Worm (Caenorhabditis elegans) whole organism, young adult: Measurements from ENCODE around the gene math-25.

Experiments
- F52B5.7 ChIP-seq: sonication (generic microtip); optimal IDR thresholded peaks from 2 replicates; lab custom pipeline; 2016; ENCODE audit warnings: mild to moderate bottlenecking, missing genetic modification characterization, missing compliant biosample characterization
- T07F8.4 ChIP-seq: sonication (generic microtip); optimal IDR thresholded peaks from 2 replicates; lab custom pipeline; 2016; ENCODE audit warnings: mild to moderate bottlenecking, missing genetic modification characterization, moderate library complexity, missing compliant biosample characterization
- Y79H2A.3 ChIP-seq: fragments of 200-800 bp; sonication (Bioruptor generic); conservative IDR thresholded peaks from 2 replicates; pipeline ENCODE4 v1.3.6; 2022; ENCODE audit warnings: missing genetic modification reagents, missing genetic modification characterization, missing compliant biosample characterization
- ama-1 ChIP-seq, 3 experiments: fragments of 150-350 bp in 1 of 3; sonication (generic microtip) in 2 of 3; optimal IDR thresholded peaks; 2 replicates each; lab custom pipeline; 2014 to 2018; ENCODE audit warnings: missing biosample characterization in 2 of 3, missing genetic modification characterization in 2 of 3, missing genetic modification reagents in 2 of 3
- ceh-58 ChIP-seq: fragments of 200-800 bp; sonication (Bioruptor generic); IDR thresholded peaks from 2 replicates; pipeline ENCODE4 v1.3.6; 2022; ENCODE audit warnings: missing genetic modification characterization, missing compliant biosample characterization
- lin-54 ChIP-seq: fragments of 200-800 bp; sonication (Bioruptor generic); optimal IDR thresholded peaks from 2 replicates; lab custom pipeline; 2018; ENCODE audit warnings: mild to moderate bottlenecking, missing genetic modification characterization, missing compliant biosample characterization
- madf-3 ChIP-seq: fragments of 200-800 bp; sonication (Bioruptor generic); IDR thresholded peaks from 2 replicates; pipeline ENCODE4 v1.3.6; 2022; ENCODE audit warnings: missing genetic modification reagents, missing genetic modification characterization, missing compliant biosample characterization
- madf-8 ChIP-seq: fragments of 200-800 bp; sonication (Bioruptor generic); conservative IDR thresholded peaks from 2 replicates; pipeline ENCODE4 v1.3.6; 2022; ENCODE audit warnings: missing genetic modification reagents, missing genetic modification characterization, missing compliant biosample characterization
- snpc-4 ChIP-seq, 5 experiments: fragments of 150-350 bp in 1 of 5; sonication (generic microtip) in 4 of 5; optimal IDR thresholded peaks; 2 replicates each; lab custom pipeline; 2014 to 2018; ENCODE audit warnings: missing genetic modification characterization in 5 of 5, missing biosample characterization in 3 of 5, antibody characterized with exemption in 2 of 5, mild to moderate bottlenecking in 2 of 5, missing compliant biosample characterization in 2 of 5, missing genotype in 2 of 5, moderate library complexity in 2 of 5, missing genetic modification reagents in 1 of 5

- TF ChIP-seq ceh-58 (no peak), lin-54 (GFP tag; lab: Kevin White, UChicago) (no peak), madf-3 (GFP tag; lab: Robert Waterston, UW) (no peak), Y79H2A.3 (GFP tag; lab: Robert Waterston, UW) (no peak), madf-8 (no peak), ama-1 (optimal IDR thresholded peaks at IDR 0.05; lab: Kevin White, UChicago) (no peak), ama-1 (GFP tag; optimal IDR thresholded peaks at IDR 0.05; lab: Kevin White, UChicago) (no peak), F52B5.7 (tag; lab: Kevin White, UChicago) (no peak), snpc-4 (GFP tag; optimal IDR thresholded peaks at IDR 0.05; lab: Kevin White, UChicago) (no peak), snpc-4 (tag; optimal IDR thresholded peaks at IDR 0.05; lab: Kevin White, UChicago) (no peak), T07F8.4 (tag; lab: Kevin White, UChicago) (no peak)
These were observed 45.0 kb upstream of the math-25 start, which contains the start of gene C52E2.3 for ce11 chrII:1850840-1851294.
